Fruit fly (Drosophila melanogaster): ENCODE results near the gene CG44475.

Gene CG44475

dm6 chr2L:15908086-15908485 is 25.1 kb upstream of the CG44475 start (continued):
- TF ChIP-seq Doc2 (GFP tag; IDR thresholded peaks at IDR 0.05), result no peak
- TF ChIP-seq dmrt11E (tag; optimal IDR thresholded peaks at IDR 0.05), result no peak
- TF ChIP-seq br (optimal IDR thresholded peaks at IDR 0.05), result no peak
- TF ChIP-seq crp (GFP tag; optimal IDR thresholded peaks at IDR 0.05), result no peak
- TF ChIP-seq CrebB (tag; optimal IDR thresholded peaks at IDR 0.05), result no peak
- no peak for TF ChIP-seq CG31388 (GFP tag; optimal IDR thresholded peaks at IDR 0.05)
- 0 out of 2 replicates have a peak, but pooled peaks have one; percentile 4 for TF ChIP-seq CG11696 (GFP tag; IDR thresholded peaks at IDR 0.05)
- TF ChIP-seq Dip2 (GFP tag; IDR thresholded peaks at IDR 0.05), result no peak
- no peak for TF ChIP-seq Hsf (GFP tag; optimal IDR thresholded peaks at IDR 0.05)
- no peak for TF ChIP-seq sna (GFP tag; IDR thresholded peaks at IDR 0.05; ENCODE audit: partially characterized antibody)
- TF ChIP-seq Mrtf (GFP tag; IDR thresholded peaks at IDR 0.05), result no peak
- peak; percentile 21 for TF ChIP-seq exex (tag; optimal IDR thresholded peaks at IDR 0.05)
- TF ChIP-seq psq (GFP tag; optimal IDR thresholded peaks at IDR 0.05), result no peak
- TF ChIP-seq fd102C (GFP tag; optimal IDR thresholded peaks at IDR 0.05), result no peak
- no peak for TF ChIP-seq CG6175 (GFP tag; IDR thresholded peaks at IDR 0.05)
- TF ChIP-seq CG5180 (GFP tag; optimal IDR thresholded peaks at IDR 0.05), result no peak
- no peak for TF ChIP-seq schlank (tag; optimal IDR thresholded peaks at IDR 0.05)
- TF ChIP-seq sisA (GFP tag; IDR thresholded peaks at IDR 0.05), result 0 out of 2 replicates have a peak, but pooled peaks have one; percentile 12
- TF ChIP-seq fd96Cb (tag; optimal IDR thresholded peaks at IDR 0.05), result no peak
- TF ChIP-seq dm (GFP tag; optimal IDR thresholded peaks at IDR 0.05), result no peak
- TF ChIP-seq Hr78 (GFP tag; optimal IDR thresholded peaks at IDR 0.05), result no peak
- TF ChIP-seq sens (GFP tag), result no peak
- no peak for TF ChIP-seq tna (GFP tag; IDR thresholded peaks at IDR 0.05; ENCODE audit: partially characterized antibody)
- no peak for TF ChIP-seq Six4 (GFP tag; optimal IDR thresholded peaks at IDR 0.05)
- TF ChIP-seq disco-r (GFP tag; optimal IDR thresholded peaks at IDR 0.05), result no peak
- no peak for TF ChIP-seq repo (GFP tag; optimal IDR thresholded peaks at IDR 0.05)
- no peak; the same call in 1 of the 2 replicates for TF ChIP-seq Poxn (GFP tag; IDR thresholded peaks at IDR 0.05)
- no peak for TF ChIP-seq ham (GFP tag; IDR thresholded peaks at IDR 0.05)
- TF ChIP-seq Tbp (GFP tag; optimal IDR thresholded peaks at IDR 0.05), result no peak
- TF ChIP-seq sc (optimal IDR thresholded peaks at IDR 0.05), result no peak
- TF ChIP-seq sc (GFP tag; optimal IDR thresholded peaks at IDR 0.05), result no peak
- no peak for TF ChIP-seq hth (optimal IDR thresholded peaks at IDR 0.05)
- no peak for TF ChIP-seq btn (GFP tag; optimal IDR thresholded peaks at IDR 0.05)
- TF ChIP-seq CG18262 (tag; optimal IDR thresholded peaks at IDR 0.05), result no peak
- TF ChIP-seq kni (GFP tag; optimal IDR thresholded peaks at IDR 0.05), result no peak
- 0 out of 2 replicates have a peak, but pooled peaks have one; percentile 32 for TF ChIP-seq H2.0 (GFP tag; IDR thresholded peaks at IDR 0.05)
- TF ChIP-seq Fer3 (tag; optimal IDR thresholded peaks at IDR 0.05), result no peak
- TF ChIP-seq onecut (GFP tag; IDR thresholded peaks at IDR 0.05), result no peak
- no peak for TF ChIP-seq CG17829 (tag; optimal IDR thresholded peaks at IDR 0.05)
- TF ChIP-seq nerfin-1 (tag; optimal IDR thresholded peaks at IDR 0.05), result no peak
- no peak for TF ChIP-seq CG13123 (GFP tag; optimal IDR thresholded peaks at IDR 0.05)
- TF ChIP-seq kay (GFP tag; optimal IDR thresholded peaks at IDR 0.05), result no peak
- no peak for TF ChIP-seq HHEX (GFP tag; optimal IDR thresholded peaks at IDR 0.05)
- TF ChIP-seq CG17802 (tag; optimal IDR thresholded peaks at IDR 0.05), result peak; percentile 42
- no peak for TF ChIP-seq CG3163 (GFP tag; optimal IDR thresholded peaks at IDR 0.05)
- TF ChIP-seq chif (GFP tag; optimal IDR thresholded peaks at IDR 0.05), result no peak
- TF ChIP-seq Atf3 (GFP tag; optimal IDR thresholded peaks at IDR 0.05), result no peak
- no peak for TF ChIP-seq CG9797 (GFP tag; optimal IDR thresholded peaks at IDR 0.05)
- TF ChIP-seq CG12299 (tag; optimal IDR thresholded peaks at IDR 0.05), result no peak
- TF ChIP-seq CG14050 (GFP tag; IDR thresholded peaks at IDR 0.05), result peak; percentile 17; the same call in 1 of the 3 replicates
- no peak for TF ChIP-seq Oaz (GFP tag; IDR thresholded peaks at IDR 0.05)
- no peak for TF ChIP-seq CG8388 (GFP tag; optimal IDR thresholded peaks at IDR 0.05)
- TF ChIP-seq Sox102F (GFP tag; optimal IDR thresholded peaks at IDR 0.05), result no peak

Data from whole organism, embryonic.